Fruit fly (Drosophila melanogaster) whole organism, pupa: ENCODE data around the gene CG13801.

Source experiments
- CG14655 ChIP-seq: fragments of 200-800 bp; sonication (Bioruptor generic); optimal IDR thresholded peaks from 3 replicates; lab custom pipeline; 2017; ENCODE audit warnings: mild to moderate bottlenecking, missing biosample characterization, missing genetic modification reagents, missing genetic modification characterization
- CG32121 ChIP-seq: fragments of 200-800 bp; sonication (Bioruptor generic); IDR thresholded peaks from 2 replicates; pipeline ENCODE4 v1.3.6; 2022; ENCODE audit warnings: missing biosample characterization, missing genetic modification characterization
- CG8301 ChIP-seq: fragments of 200-800 bp; sonication (Bioruptor generic); optimal IDR thresholded peaks from 2 replicates; lab custom pipeline; 2018; ENCODE audit warnings: missing biosample characterization, mild to moderate bottlenecking, missing genetic modification characterization
- CG9948 ChIP-seq: fragments of 200-800 bp; sonication (Bioruptor generic); optimal IDR thresholded peaks from 2 replicates; lab custom pipeline; 2018; ENCODE audit warnings: missing biosample characterization, mild to moderate bottlenecking, missing genetic modification characterization, moderate library complexity
- D1 ChIP-seq: fragments of 200-800 bp; sonication (Bioruptor generic); optimal IDR thresholded peaks from 2 replicates; lab custom pipeline; 2018; ENCODE audit warnings: missing biosample characterization, mild to moderate bottlenecking, missing genetic modification characterization, moderate library complexity
- EcR ChIP-seq: fragments of 200-800 bp; sonication (Bioruptor generic); optimal IDR thresholded peaks from 3 replicates; lab custom pipeline; 2019; ENCODE audit warnings: missing biosample characterization, missing genetic modification characterization, mild to moderate bottlenecking, moderate library complexity, missing genetic modification reagents
- Ets98B ChIP-seq: fragments of 200-800 bp; sonication (Bioruptor generic); IDR thresholded peaks from 2 replicates; pipeline ENCODE4 v1.3.6; 2022; ENCODE audit warnings: missing biosample characterization, missing genetic modification characterization
- Pif1B ChIP-seq: fragments of 200-800 bp; sonication (Bioruptor generic); optimal IDR thresholded peaks from 3 replicates; lab custom pipeline; 2016; ENCODE audit warnings: missing biosample characterization, missing genetic modification characterization
- Snoo ChIP-seq: fragments of 200-800 bp; sonication (Bioruptor generic); optimal IDR thresholded peaks from 3 replicates; lab custom pipeline; 2017; ENCODE audit warnings: missing biosample characterization, mild to moderate bottlenecking, missing genetic modification characterization, inconsistent platforms
- fd96Ca ChIP-seq: fragments of 200-800 bp; sonication (Bioruptor generic); IDR thresholded peaks from 3 replicates; pipeline ENCODE4 v1.3.6; 2022; ENCODE audit warnings: missing biosample characterization, missing genetic modification characterization
- gl ChIP-seq: fragments of 200-800 bp; sonication (Bioruptor generic); optimal IDR thresholded peaks from 2 replicates; lab custom pipeline; 2018; ENCODE audit warnings: missing biosample characterization, mild to moderate bottlenecking, missing genetic modification characterization
- rn ChIP-seq: fragments of 200-800 bp; sonication (Bioruptor generic); IDR thresholded peaks from 2 replicates; pipeline ENCODE4 v1.3.6; 2022; ENCODE audit warnings: missing biosample characterization, missing genetic modification characterization

DNA sequence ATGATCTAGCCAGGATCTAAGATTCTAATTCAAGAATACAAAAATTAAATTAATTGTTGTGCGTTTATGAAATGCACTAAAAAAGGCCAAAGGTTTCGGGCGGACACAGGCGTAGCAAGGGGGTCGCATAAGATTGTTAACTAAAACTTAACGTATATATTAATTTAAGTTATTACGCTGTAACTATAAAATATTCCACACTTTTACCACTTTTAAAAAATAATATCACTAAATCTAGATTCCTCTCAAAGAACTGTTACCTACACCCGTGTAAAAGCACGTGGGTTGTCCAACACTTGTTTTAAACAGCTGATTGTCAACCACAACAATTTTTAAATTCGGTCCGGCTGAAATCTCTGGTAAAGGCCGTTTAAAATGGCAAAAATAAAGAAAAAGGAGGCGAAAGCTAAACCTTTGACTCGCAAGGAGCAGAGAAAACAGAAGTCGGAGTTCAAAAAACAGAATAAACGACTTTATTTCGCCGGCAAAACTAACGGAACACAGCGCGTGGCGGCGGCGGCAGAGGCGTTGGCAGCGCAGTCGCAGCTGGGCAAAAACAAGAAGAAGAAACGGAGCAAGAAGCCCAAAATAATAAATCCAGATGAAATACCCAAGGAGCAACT lies 13.2 kb downstream of the CG13801 start, which contains the start of the genes mRpL23 and CG9004:
- TF ChIP-seq Snoo (tag; lab: Kevin White, UChicago) (peak; percentile 99), CG14655 (GFP tag; lab: Kevin White, UChicago) (peak; percentile 99), fd96Ca (GFP tag; lab: Robert Waterston, UW) (peak; percentile 100), CG32121 (GFP tag; lab: Robert Waterston, UW) (peak; percentile 100), CG9948 (tag; lab: Kevin White, UChicago) (peak; percentile 99), Ets98B (GFP tag; lab: Robert Waterston, UW) (peak; percentile 100), D1 (no peak), gl (peak; percentile 96), EcR (peak; percentile 39), Pif1B (GFP tag; lab: Kevin White, UChicago) (peak; percentile 98), rn (GFP tag; lab: Robert Waterston, UW) (peak; percentile 100), CG8301 (tag; lab: Kevin White, UChicago) (peak; percentile 99)
